Fruit fly (Drosophila melanogaster) whole organism, prepupa: ENCODE results near the gene Oatp26F.

Experiments used
- Blimp-1 ChIP-seq: fragments of 200-800 bp; sonication (Bioruptor generic); optimal IDR thresholded peaks from 3 replicates; lab custom pipeline; 2017; ENCODE audit warnings: missing biosample characterization, missing genetic modification characterization, mild to moderate bottlenecking, moderate library complexity, missing genetic modification reagents
- CG10631 ChIP-seq: fragments of 200-800 bp; sonication (Bioruptor generic); optimal IDR thresholded peaks from 2 replicates; lab custom pipeline; 2016; ENCODE audit warnings: missing biosample characterization, missing genetic modification characterization
- CG10669 ChIP-seq: fragments of 200-800 bp; sonication (Bioruptor generic); optimal IDR thresholded peaks from 3 replicates; lab custom pipeline; 2018; ENCODE audit warnings: missing biosample characterization, mild to moderate bottlenecking, missing genetic modification characterization, moderate library complexity
- CG11762 ChIP-seq: fragments of 200-800 bp; sonication (Bioruptor generic); optimal IDR thresholded peaks from 3 replicates; lab custom pipeline; 2016; ENCODE audit warnings: missing biosample characterization, missing genetic modification characterization; ENCODE audit not compliant: insufficient read depth
- CG11902 ChIP-seq: fragments of 200-800 bp; sonication (Bioruptor generic); optimal IDR thresholded peaks from 3 replicates; lab custom pipeline; 2016; ENCODE audit warnings: missing biosample characterization, missing genetic modification characterization
- CG15336 ChIP-seq: fragments of 200-800 bp; sonication (Bioruptor generic); IDR thresholded peaks from 2 replicates; pipeline ENCODE4 v1.3.6; 2022; ENCODE audit warnings: missing biosample characterization, missing genetic modification characterization
- CG1621 ChIP-seq: fragments of 200-800 bp; sonication (Bioruptor generic); optimal IDR thresholded peaks from 3 replicates; lab custom pipeline; 2018; ENCODE audit warnings: missing biosample characterization, mild to moderate bottlenecking, missing genetic modification characterization
- CG16779 ChIP-seq: fragments of 200-800 bp; sonication (Bioruptor generic); optimal IDR thresholded peaks from 3 replicates; lab custom pipeline; 2017; ENCODE audit warnings: missing biosample characterization, mild to moderate bottlenecking, missing genetic modification characterization
- CG3032 ChIP-seq: fragments of 200-800 bp; optimal IDR thresholded peaks from 2 replicates; lab custom pipeline; 2019; ENCODE audit warnings: missing biosample characterization, mild to moderate bottlenecking, missing genetic modification characterization, moderate library complexity
- CG31627 ChIP-seq: fragments of 200-800 bp; sonication (Bioruptor generic); optimal IDR thresholded peaks from 3 replicates; lab custom pipeline; 2016; ENCODE audit warnings: missing biosample characterization, missing genetic modification characterization
- CG32006 ChIP-seq: fragments of 200-800 bp; sonication (Bioruptor generic); optimal IDR thresholded peaks from 3 replicates; lab custom pipeline; 2017; ENCODE audit warnings: missing biosample characterization, mild to moderate bottlenecking, missing genetic modification characterization
- CG34406 ChIP-seq: fragments of 200-800 bp; sonication (Bioruptor generic); optimal IDR thresholded peaks from 3 replicates; lab custom pipeline; 2016; ENCODE audit warnings: missing biosample characterization, missing genetic modification characterization
- CG3919 ChIP-seq: fragments of 200-800 bp; sonication (Bioruptor generic); optimal IDR thresholded peaks from 3 replicates; lab custom pipeline; 2016; ENCODE audit warnings: missing biosample characterization, missing genetic modification characterization
- CG4318 ChIP-seq: fragments of 200-800 bp; sonication (Bioruptor generic); optimal IDR thresholded peaks from 3 replicates; lab custom pipeline; 2017; ENCODE audit warnings: missing biosample characterization, mild to moderate bottlenecking, missing genetic modification characterization
- CG6276 ChIP-seq: fragments of 200-800 bp; sonication (Bioruptor generic); optimal IDR thresholded peaks from 2 replicates; lab custom pipeline; 2017; ENCODE audit warnings: missing biosample characterization, mild to moderate bottlenecking, missing genetic modification characterization
- CG6792 ChIP-seq: fragments of 200-800 bp; sonication (Bioruptor generic); optimal IDR thresholded peaks from 3 replicates; lab custom pipeline; 2016; ENCODE audit warnings: missing biosample characterization, missing genetic modification characterization
- CG6808 ChIP-seq: fragments of 200-800 bp; sonication (Bioruptor generic); optimal IDR thresholded peaks from 3 replicates; lab custom pipeline; 2017; ENCODE audit warnings: missing biosample characterization, missing genetic modification characterization, mild to moderate bottlenecking, moderate library complexity, missing genetic modification reagents
- CG7368 ChIP-seq: fragments of 200-800 bp; sonication (Bioruptor generic); optimal IDR thresholded peaks from 3 replicates; lab custom pipeline; 2016; ENCODE audit warnings: missing biosample characterization, missing genetic modification characterization
- CG8119 ChIP-seq: fragments of 200-800 bp; sonication (Bioruptor generic); IDR thresholded peaks from 3 replicates; pipeline ENCODE4 v1.3.6; 2022; ENCODE audit warnings: missing biosample characterization, missing genetic modification characterization
- CG8632 ChIP-seq: fragments of 200-800 bp; sonication (Bioruptor generic); optimal IDR thresholded peaks from 3 replicates; lab custom pipeline; 2016; ENCODE audit warnings: missing biosample characterization, missing genetic modification characterization
- CG9139 ChIP-seq: fragments of 200-800 bp; sonication (Bioruptor generic); optimal IDR thresholded peaks from 3 replicates; lab custom pipeline; 2017; ENCODE audit warnings: missing biosample characterization, mild to moderate bottlenecking, missing genetic modification characterization
- Eip75B ChIP-seq: fragments of 200-800 bp; sonication (Bioruptor generic); optimal IDR thresholded peaks from 3 replicates; lab custom pipeline; 2016; ENCODE audit warnings: missing biosample characterization, missing genetic modification characterization
- Eip78C ChIP-seq: fragments of 200-800 bp; sonication (Bioruptor generic); peaks from one replicate; lab custom pipeline; 2016; ENCODE audit warnings: missing biosample characterization, missing genetic modification characterization
- Eip93F ChIP-seq: fragments of 200-800 bp; sonication (Bioruptor generic); optimal IDR thresholded peaks from 2 replicates; lab custom pipeline; 2016; ENCODE audit warnings: missing biosample characterization, mild to moderate bottlenecking, missing genetic modification characterization
- Ets21C ChIP-seq: fragments of 200-800 bp; sonication (Bioruptor generic); optimal IDR thresholded peaks from 3 replicates; lab custom pipeline; 2016; ENCODE audit warnings: missing biosample characterization, missing genetic modification characterization
- Ets96B ChIP-seq: fragments of 200-800 bp; optimal IDR thresholded peaks from 2 replicates; lab custom pipeline; 2019; ENCODE audit warnings: missing biosample characterization, mild to moderate bottlenecking, missing genetic modification characterization, moderate library complexity
- Gug ChIP-seq: fragments of 200-800 bp; sonication (Bioruptor generic); IDR thresholded peaks from 2 replicates; pipeline ENCODE4 v1.3.6; 2022; ENCODE audit warnings: missing biosample characterization, missing genetic modification characterization
- Hr38 ChIP-seq: sonication (Bioruptor generic); optimal IDR thresholded peaks from 2 replicates; lab custom pipeline; 2016; ENCODE audit warnings: missing biosample characterization, missing genetic modification characterization
- Hr39 ChIP-seq: fragments of 200-800 bp; sonication (Bioruptor generic); optimal IDR thresholded peaks from 2 replicates; lab custom pipeline; 2016; ENCODE audit warnings: missing biosample characterization, missing genetic modification characterization
- Hr4 ChIP-seq: fragments of 200-800 bp; sonication (Bioruptor generic); optimal IDR thresholded peaks from 3 replicates; lab custom pipeline; 2016; ENCODE audit warnings: missing biosample characterization, missing genetic modification characterization
- Met ChIP-seq: fragments of 200-800 bp; sonication (Bioruptor generic); optimal IDR thresholded peaks from 3 replicates; lab custom pipeline; 2016; ENCODE audit warnings: missing biosample characterization, missing genetic modification characterization
- OdsH ChIP-seq: fragments of 200-800 bp; sonication (Bioruptor generic); optimal IDR thresholded peaks from 3 replicates; lab custom pipeline; 2016; ENCODE audit warnings: missing biosample characterization, missing genetic modification characterization
- Sox102F ChIP-seq: fragments of 200-800 bp; sonication (Bioruptor generic); optimal IDR thresholded peaks from 2 replicates; lab custom pipeline; 2016; ENCODE audit warnings: missing biosample characterization, mild to moderate bottlenecking, missing genetic modification characterization
- Sox15 ChIP-seq: fragments of 200-800 bp; sonication (Bioruptor generic); optimal IDR thresholded peaks from 3 replicates; lab custom pipeline; 2016; ENCODE audit warnings: missing biosample characterization, missing genetic modification characterization
- achi ChIP-seq: fragments of 200-800 bp; sonication (Bioruptor generic); optimal IDR thresholded peaks from 3 replicates; lab custom pipeline; 2016; ENCODE audit warnings: missing biosample characterization, missing genetic modification characterization
- acj6 ChIP-seq: fragments of 200-800 bp; sonication (Bioruptor generic); optimal IDR thresholded peaks from 3 replicates; lab custom pipeline; 2016; ENCODE audit warnings: missing biosample characterization, missing genetic modification characterization
- cyc ChIP-seq: fragments of 200-800 bp; sonication (Bioruptor generic); optimal IDR thresholded peaks from 3 replicates; lab custom pipeline; 2016; ENCODE audit warnings: missing biosample characterization, missing genetic modification characterization
- dac ChIP-seq: fragments of 200-800 bp; sonication (Bioruptor generic); optimal IDR thresholded peaks from 2 replicates; lab custom pipeline; 2017; ENCODE audit warnings: missing biosample characterization, mild to moderate bottlenecking, missing genetic modification characterization
- dsx ChIP-seq: fragments of 200-800 bp; optimal IDR thresholded peaks from 3 replicates; lab custom pipeline; 2019; ENCODE audit warnings: missing biosample characterization, mild to moderate bottlenecking, missing genetic modification characterization, moderate library complexity; ENCODE audit not compliant: poor library complexity, severe bottlenecking
- eg ChIP-seq: fragments of 200-800 bp; sonication (Bioruptor generic); IDR thresholded peaks from 3 replicates; pipeline ENCODE4 v1.3.6; 2022; ENCODE audit warnings: missing biosample characterization, missing genetic modification characterization
- esn ChIP-seq: fragments of 200-800 bp; sonication (Bioruptor generic); optimal IDR thresholded peaks from 2 replicates; lab custom pipeline; 2016; ENCODE audit warnings: missing biosample characterization, mild to moderate bottlenecking, missing genetic modification characterization, moderate library complexity
- fd85E ChIP-seq: fragments of 200-800 bp; sonication (Bioruptor generic); optimal IDR thresholded peaks from 3 replicates; lab custom pipeline; 2016; ENCODE audit warnings: missing biosample characterization, missing genetic modification characterization
- fkh ChIP-seq: fragments of 200-800 bp; sonication (Bioruptor generic); optimal IDR thresholded peaks from 3 replicates; lab custom pipeline; 2017; ENCODE audit warnings: missing biosample characterization, mild to moderate bottlenecking, missing genetic modification characterization, moderate library complexity
- lz ChIP-seq: fragments of 200-800 bp; sonication (Bioruptor generic); optimal IDR thresholded peaks from 3 replicates; lab custom pipeline; 2016; ENCODE audit warnings: missing biosample characterization, missing genetic modification characterization
- net ChIP-seq: fragments of 200-800 bp; sonication (Bioruptor generic); optimal IDR thresholded peaks from 3 replicates; lab custom pipeline; 2016; ENCODE audit warnings: missing biosample characterization, missing genetic modification characterization
- salr ChIP-seq, 2 experiments: fragments of 200-800 bp; sonication (Bioruptor generic); optimal IDR thresholded peaks; 3 replicates each; lab custom pipeline; 2016 to 2018; ENCODE audit warnings: missing biosample characterization in 2 of 2, missing genetic modification characterization in 2 of 2, mild to moderate bottlenecking in 1 of 2
- spab ChIP-seq: fragments of 200-800 bp; sonication (Bioruptor generic); optimal IDR thresholded peaks from 2 replicates; lab custom pipeline; 2017; ENCODE audit warnings: missing biosample characterization, mild to moderate bottlenecking, missing genetic modification characterization, missing genetic modification reagents
- ss ChIP-seq, 2 experiments: fragments of 200-800 bp; sonication (Bioruptor generic); optimal IDR thresholded peaks; 2 replicates in 1 of 2; 3 replicates in 1 of 2; lab custom pipeline; 2017 to 2018; ENCODE audit warnings: mild to moderate bottlenecking in 2 of 2, missing biosample characterization in 2 of 2, missing genetic modification characterization in 2 of 2, moderate library complexity in 1 of 2
- svp ChIP-seq: fragments of 200-800 bp; sonication (Bioruptor generic); peaks from one replicate; lab custom pipeline; 2016; ENCODE audit warnings: missing biosample characterization, missing genetic modification characterization
- topi ChIP-seq: fragments of 200-800 bp; sonication (Bioruptor generic); optimal IDR thresholded peaks from 3 replicates; lab custom pipeline; 2016; ENCODE audit warnings: missing biosample characterization, missing genetic modification characterization
- vri ChIP-seq: fragments of 200-800 bp; sonication (Bioruptor generic); optimal IDR thresholded peaks from 3 replicates; lab custom pipeline; 2016; ENCODE audit warnings: missing biosample characterization, mild to moderate bottlenecking, missing genetic modification characterization

Oatp26F gene

dm6 chr2L:6612477-6613004 lies 19.7 kb downstream of the Oatp26F start:
- TF ChIP-seq ss (GFP tag; optimal IDR thresholded peaks at IDR 0.05; lab: Kevin White, UChicago) (peak; percentile 100), net (peak; percentile 100), CG6276 (peak; percentile 100), CG34406 (GFP tag; lab: Kevin White, UChicago) (peak; percentile 100), CG3919 (peak; percentile 100), CG10669 (peak; percentile 100), achi (GFP tag; lab: Kevin White, UChicago) (peak; percentile 100), Ets21C (GFP tag; lab: Kevin White, UChicago) (peak; percentile 100), Sox15 (GFP tag; lab: Kevin White, UChicago) (peak; percentile 100), CG3032 (tag; lab: Kevin White, UChicago) (peak; percentile 100), lz (GFP tag; lab: Kevin White, UChicago) (peak; percentile 100), vri (GFP tag; lab: Kevin White, UChicago) (peak; percentile 100), CG15336 (GFP tag; lab: Robert Waterston, UW) (peak; percentile 100), CG6808 (GFP tag; lab: Kevin White, UChicago) (peak; percentile 99), Eip93F (GFP tag; lab: Kevin White, UChicago) (peak; percentile 100), topi (peak; percentile 100), Met (GFP tag; lab: Kevin White, UChicago) (peak; percentile 100), dac (peak; percentile 100), Gug (GFP tag; lab: Robert Waterston, UW) (peak; percentile 100), Eip78C (GFP tag; lab: Kevin White, UChicago) (peak; percentile 100), Blimp-1 (GFP tag; lab: Kevin White, UChicago) (peak; percentile 99), Eip75B (GFP tag; lab: Kevin White, UChicago) (peak; percentile 100), CG11762 (GFP tag; lab: Kevin White, UChicago) (peak; percentile 100), svp (peak; percentile 100), fd85E (GFP tag; lab: Kevin White, UChicago) (peak; percentile 99), Hr39 (GFP tag; lab: Kevin White, UChicago) (peak; percentile 100), CG31627 (GFP tag; lab: Kevin White, UChicago) (peak; percentile 100), CG7368 (GFP tag; lab: Kevin White, UChicago) (peak; percentile 100), fkh (GFP tag; lab: Kevin White, UChicago) (peak; percentile 99), cyc (peak; percentile 100), Ets96B (tag; lab: Kevin White, UChicago) (peak; percentile 100), acj6 (GFP tag; lab: Kevin White, UChicago) (peak; percentile 100), Sox102F (GFP tag; lab: Kevin White, UChicago) (peak; percentile 100), CG10631 (GFP tag; lab: Kevin White, UChicago) (peak; percentile 100), CG8632 (GFP tag; lab: Kevin White, UChicago) (peak; percentile 100), esn (GFP tag; lab: Kevin White, UChicago) (peak; percentile 100), CG1621 (tag; lab: Kevin White, UChicago) (peak; percentile 100), CG6792 (GFP tag; lab: Kevin White, UChicago) (peak; percentile 100), CG9139 (GFP tag; lab: Kevin White, UChicago) (peak; percentile 100), spab (GFP tag; lab: Kevin White, UChicago) (peak; percentile 100), Hr38 (GFP tag; lab: Kevin White, UChicago) (peak; percentile 98), CG16779 (tag; lab: Kevin White, UChicago) (peak; percentile 100), eg (GFP tag; lab: Robert Waterston, UW) (peak; percentile 100), salr (GFP tag; optimal IDR thresholded peaks at IDR 0.05; lab: Kevin White, UChicago) (peak; percentile 100), CG11902 (GFP tag; lab: Kevin White, UChicago) (peak; percentile 100), dsx (peak; percentile 100), CG8119 (GFP tag; lab: Robert Waterston, UW) (peak; percentile 100), CG32006 (peak; percentile 100), CG4318 (GFP tag; lab: Kevin White, UChicago) (peak; percentile 100), OdsH (GFP tag; lab: Kevin White, UChicago) (peak; percentile 100), Hr4 (GFP tag; lab: Kevin White, UChicago) (peak; percentile 100)
